Fruit fly (Drosophila melanogaster): Measurements from ENCODE around the gene Tim8.

- TF ChIP-seq OdsH (GFP tag; optimal IDR thresholded peaks at IDR 0.05) (no peak), pan (optimal IDR thresholded peaks at IDR 0.05) (no peak), usp (GFP tag; optimal IDR thresholded peaks at IDR 0.05) (no peak), lola (GFP tag; optimal IDR thresholded peaks at IDR 0.05) (no peak), ey (GFP tag; optimal IDR thresholded peaks at IDR 0.05) (no peak), dl (GFP tag; optimal IDR thresholded peaks at IDR 0.05; ENCODE audit: insufficient read depth in 1 of 2, partially characterized antibody in 2 of 2) (no peak), dmrt93B (GFP tag; optimal IDR thresholded peaks at IDR 0.05) (no peak), br (GFP tag; optimal IDR thresholded peaks at IDR 0.05) (no peak), Dfd (GFP tag; optimal IDR thresholded peaks at IDR 0.05) (no peak), rgr (GFP tag; optimal IDR thresholded peaks at IDR 0.05) (no peak)
Observed at dm6 chrX:11413090-11413489, 44.8 kb downstream of the Tim8 start, which contains the start of gene Gr10b.

Measured in whole organism, wandering third instar larva.